Worm (Caenorhabditis elegans) whole organism, mixed stage, embryonic: ENCODE measurements around the gene grd-13.

Source experiments
- flh-1 ChIP-seq: fragments of 200-800 bp; sonication (Bioruptor generic); optimal IDR thresholded peaks from 2 replicates; lab custom pipeline; 2018; ENCODE audit warnings: mild to moderate bottlenecking, missing genetic modification characterization, moderate library complexity, missing compliant biosample characterization
- ztf-11 ChIP-seq: fragments of 150-350 bp; optimal IDR thresholded peaks from 2 replicates; lab custom pipeline; 2014; ENCODE audit warnings: missing biosample characterization, missing genetic modification characterization

DNA sequence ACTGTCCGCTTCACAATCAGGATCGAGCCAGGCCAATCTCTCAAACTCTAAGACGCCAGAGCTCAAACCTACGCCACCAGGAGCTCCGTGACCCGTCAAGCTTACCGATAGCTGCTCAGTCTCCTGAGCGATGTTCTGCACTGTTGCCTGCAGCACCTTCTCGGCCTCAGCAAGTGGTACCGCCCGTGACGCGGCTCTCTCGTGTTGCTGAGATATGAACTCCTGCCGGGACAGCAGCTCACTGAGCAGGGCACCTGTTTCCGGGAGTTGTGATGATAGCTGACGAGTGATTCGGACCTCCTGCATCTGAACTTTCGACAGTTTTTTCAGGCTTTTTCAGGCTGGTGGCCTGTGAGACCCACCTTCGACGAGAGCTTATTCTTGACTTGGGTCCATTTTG lies 40.0 kb upstream of the grd-13 start:
- TF ChIP-seq flh-1 (no peak), ztf-11 (tag; lab: Kevin White, UChicago) (no peak)
